Worm (Caenorhabditis elegans): ENCODE data around the gene nta-1.

The nta-1 gene

DNA sequence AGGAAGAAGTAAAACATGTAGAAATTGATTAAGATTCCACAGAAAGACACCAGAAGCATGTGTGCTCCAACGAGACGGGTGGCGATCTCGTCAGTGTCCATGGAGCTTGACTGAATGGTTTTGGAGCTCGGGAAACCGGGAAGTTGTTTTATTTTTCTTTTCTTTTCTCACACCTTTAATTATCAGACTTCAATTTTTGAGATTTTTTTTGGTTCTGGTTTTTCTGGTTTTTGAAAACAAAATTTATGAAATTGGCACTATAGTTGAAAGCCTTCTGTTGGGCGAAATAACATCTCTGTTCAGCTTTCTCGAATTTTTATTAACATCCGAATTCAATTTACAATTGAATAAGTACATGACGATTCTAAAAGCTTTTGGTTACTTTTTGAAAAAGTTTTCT, 44.0 kb downstream of the nta-1 start, which contains the start of gene srx-104:
Gene srx-104, minus strand, starts transcription at position 101 of the 400 bp plus-strand sequence.
- no peak for TF ChIP-seq scrt-1 (GFP tag; IDR thresholded peaks at IDR 0.05)
- TF ChIP-seq F13C5.2 (tag; optimal IDR thresholded peaks at IDR 0.05): no peak
- no peak for TF ChIP-seq hmg-4 (GFP tag; optimal IDR thresholded peaks at IDR 0.05)
- TF ChIP-seq ceh-13 (GFP tag; optimal IDR thresholded peaks at IDR 0.05): no peak
- TF ChIP-seq sea-1 (GFP tag; conservative IDR thresholded peaks at IDR 0.05): no peak
- no peak for TF ChIP-seq tbx-11 (GFP tag; IDR thresholded peaks at IDR 0.05)
- no peak for TF ChIP-seq aly-1 (tag; optimal IDR thresholded peaks at IDR 0.05)
- no peak for TF ChIP-seq tbx-37 (GFP tag; conservative IDR thresholded peaks at IDR 0.05)
- TF ChIP-seq flt-1 (GFP tag; IDR thresholded peaks at IDR 0.05): no peak
- TF ChIP-seq B0310.2 (tag; optimal IDR thresholded peaks at IDR 0.05): no peak
- TF ChIP-seq hmbx-1 (tag; optimal IDR thresholded peaks at IDR 0.05): no peak
- no peak for TF ChIP-seq pes-1 (GFP tag; IDR thresholded peaks at IDR 0.05)
- no peak for TF ChIP-seq ets-7 (tag; optimal IDR thresholded peaks at IDR 0.05)

DNA sequence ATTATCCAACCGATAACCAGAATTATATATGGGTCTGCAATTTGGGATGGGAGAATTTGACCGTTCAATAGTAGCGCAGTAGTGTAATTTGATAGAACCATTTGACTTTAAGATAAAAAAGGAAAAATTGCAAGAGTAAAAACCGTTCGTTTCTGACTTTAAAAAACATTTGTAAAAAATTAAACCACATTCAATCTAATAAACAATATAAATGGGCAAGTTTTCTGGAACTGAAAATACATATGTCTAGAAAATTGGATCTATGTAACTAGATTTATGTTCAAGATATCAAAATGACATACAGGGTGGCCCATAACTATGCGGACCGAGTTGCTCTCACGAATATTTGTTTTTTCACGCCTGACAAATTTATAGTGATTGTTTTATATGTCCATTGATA, 49.0 kb downstream of the nta-1 start, which contains the start of gene srx-102:
Gene srx-102, minus strand, starts transcription at position 101 of the 400 bp plus-strand sequence.
- TF ChIP-seq ceh-13 (GFP tag; optimal IDR thresholded peaks at IDR 0.05) (no peak), sea-1 (GFP tag; conservative IDR thresholded peaks at IDR 0.05) (no peak), B0310.2 (tag; optimal IDR thresholded peaks at IDR 0.05) (no peak), F13C5.2 (tag; optimal IDR thresholded peaks at IDR 0.05) (no peak), scrt-1 (GFP tag; IDR thresholded peaks at IDR 0.05) (no peak), tra-4 (tag; optimal IDR thresholded peaks at IDR 0.05) (no peak), flt-1 (GFP tag; IDR thresholded peaks at IDR 0.05) (no peak), tbx-37 (GFP tag; conservative IDR thresholded peaks at IDR 0.05) (no peak), pes-1 (GFP tag; IDR thresholded peaks at IDR 0.05) (no peak), ama-1 (optimal IDR thresholded peaks at IDR 0.05) (no peak), aly-1 (tag; optimal IDR thresholded peaks at IDR 0.05) (no peak)

Measured in whole organism, early embryonic.